Worm (Caenorhabditis elegans): Measurements from ENCODE around the gene Y69A2AR.12.

Y69A2AR.12 gene

DNA sequence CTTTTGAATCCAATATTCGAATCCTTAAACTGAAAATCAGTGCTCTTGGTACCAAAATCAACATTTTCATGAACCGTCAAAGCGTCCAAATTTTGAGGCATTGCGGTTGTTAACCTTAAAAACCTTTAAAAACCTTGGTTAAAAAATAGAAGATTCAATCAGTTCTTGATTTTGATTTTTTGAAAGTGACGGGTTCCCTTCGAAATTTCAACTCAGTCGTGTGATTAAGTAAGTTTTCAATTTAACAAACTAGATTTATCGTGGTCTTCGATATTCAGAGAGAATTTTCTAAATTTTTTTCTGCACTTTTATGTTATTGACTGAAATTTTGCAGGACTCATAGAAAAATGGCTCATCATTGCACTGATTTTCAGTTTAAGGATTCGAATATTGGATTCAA is at the start of gene Y69A2AR.12, which contains the start of gene Y69A2AR.25:
Gene Y69A2AR.12, plus strand, starts transcription at position 348 of the 400 bp plus-strand sequence.
Gene Y69A2AR.25, minus strand, starts transcription at position 101 of the 400 bp plus-strand sequence.
- no peak for TF ChIP-seq R02D3.7 (tag; optimal IDR thresholded peaks at IDR 0.05)
- TF ChIP-seq nhr-25 (tag; optimal IDR thresholded peaks at IDR 0.05; ENCODE audit: borderline replicate concordance, insufficient read depth): no peak
- no peak for TF ChIP-seq unc-130 (GFP tag; optimal IDR thresholded peaks at IDR 0.05)
- TF ChIP-seq ceh-20 (GFP tag; IDR thresholded peaks at IDR 0.05): no peak
- no peak for TF ChIP-seq hlh-11 (tag; optimal IDR thresholded peaks at IDR 0.05)
- TF ChIP-seq nhr-48 (tag; optimal IDR thresholded peaks at IDR 0.05): no peak
- TF ChIP-seq pha-4 (GFP tag; IDR thresholded peaks at IDR 0.05): no peak
- TF ChIP-seq pha-4 (tag; optimal IDR thresholded peaks at IDR 0.05): no peak
- no peak for TF ChIP-seq nhr-10 (tag; optimal IDR thresholded peaks at IDR 0.05)
- no peak for TF ChIP-seq lin-13 (GFP tag; optimal IDR thresholded peaks at IDR 0.05)
- no peak for TF ChIP-seq nhr-42 (GFP tag; IDR thresholded peaks at IDR 0.05)
- TF ChIP-seq mdt-29 (GFP tag; IDR thresholded peaks at IDR 0.05): no peak
- TF ChIP-seq egl-43 (GFP tag; IDR thresholded peaks at IDR 0.05): no peak
- TF ChIP-seq duxl-1 (tag; optimal IDR thresholded peaks at IDR 0.05; ENCODE audit: poor library complexity): no peak
- TF ChIP-seq T20F7.1 (GFP tag; optimal IDR thresholded peaks at IDR 0.05): no peak
- TF ChIP-seq hlh-30 (tag; optimal IDR thresholded peaks at IDR 0.05; ENCODE audit: insufficient read depth): no peak
- TF ChIP-seq zip-11 (GFP tag; IDR thresholded peaks at IDR 0.05): no peak

DNA sequence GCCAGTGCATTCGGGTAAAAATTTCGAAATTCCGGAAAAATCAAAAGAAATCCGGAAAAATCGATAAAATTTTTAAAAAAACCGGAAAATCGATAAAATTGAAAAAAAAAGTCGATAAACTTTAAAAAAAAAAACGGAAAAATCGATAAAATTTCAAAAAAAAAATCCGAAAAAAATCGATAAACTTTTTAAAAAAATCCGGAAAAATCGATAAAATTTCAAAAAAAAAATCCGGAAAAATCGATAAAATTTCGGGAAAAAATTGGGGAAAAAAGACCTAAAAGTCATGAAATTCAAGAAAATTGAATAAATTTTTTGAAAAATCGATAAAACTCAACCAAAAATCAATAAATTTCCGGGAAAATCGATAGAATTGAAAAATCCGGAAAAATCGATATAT is 41.6 kb upstream of the Y69A2AR.12 start:
- TF ChIP-seq ama-1 (optimal IDR thresholded peaks at IDR 0.05) (no peak), ceh-28 (tag; optimal IDR thresholded peaks at IDR 0.05) (peak; percentile 66)

DNA sequence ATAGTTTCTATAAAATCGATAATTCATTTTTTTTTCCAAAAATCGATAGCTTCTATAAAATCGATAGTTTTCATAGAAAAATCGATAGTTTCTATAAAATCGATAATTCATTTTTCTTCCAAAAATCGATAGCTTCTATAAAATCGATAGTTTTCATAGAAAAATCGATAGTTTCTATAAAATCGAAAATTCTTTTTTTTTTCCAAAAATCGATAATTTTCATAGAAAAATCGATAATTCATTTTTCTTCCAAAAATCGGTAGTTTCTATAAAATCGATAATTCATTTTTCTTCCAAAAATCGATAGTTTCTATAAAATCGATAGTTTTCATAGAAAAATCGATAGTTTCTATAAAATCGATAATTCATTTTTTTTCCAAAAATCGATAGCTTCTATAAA is 39.7 kb upstream of the Y69A2AR.12 start:
- peak; percentile 15 for TF ChIP-seq ceh-28 (tag; optimal IDR thresholded peaks at IDR 0.05)

DNA sequence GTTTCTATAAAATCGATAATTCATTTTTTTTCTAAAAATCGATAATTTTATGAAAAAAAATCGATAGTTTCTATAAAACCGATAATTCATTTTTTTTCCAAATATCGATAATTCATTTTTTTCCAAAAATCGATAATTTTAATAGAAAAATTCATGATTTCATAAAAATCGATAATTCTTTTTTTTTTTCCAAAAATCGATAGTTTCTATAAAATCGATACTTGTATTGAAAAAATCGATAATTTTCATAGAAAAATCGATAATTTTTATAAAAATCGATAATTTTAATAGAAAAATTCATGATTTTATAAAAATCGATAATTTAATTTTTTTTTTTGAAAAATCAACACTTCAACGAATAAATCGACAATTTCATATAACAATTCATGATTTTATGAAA is 39.1 kb upstream of the Y69A2AR.12 start:
- peak; percentile 79 for TF ChIP-seq ceh-28 (tag; optimal IDR thresholded peaks at IDR 0.05)
- TF ChIP-seq daf-19 (GFP tag; conservative IDR thresholded peaks at IDR 0.05): no peak

DNA sequence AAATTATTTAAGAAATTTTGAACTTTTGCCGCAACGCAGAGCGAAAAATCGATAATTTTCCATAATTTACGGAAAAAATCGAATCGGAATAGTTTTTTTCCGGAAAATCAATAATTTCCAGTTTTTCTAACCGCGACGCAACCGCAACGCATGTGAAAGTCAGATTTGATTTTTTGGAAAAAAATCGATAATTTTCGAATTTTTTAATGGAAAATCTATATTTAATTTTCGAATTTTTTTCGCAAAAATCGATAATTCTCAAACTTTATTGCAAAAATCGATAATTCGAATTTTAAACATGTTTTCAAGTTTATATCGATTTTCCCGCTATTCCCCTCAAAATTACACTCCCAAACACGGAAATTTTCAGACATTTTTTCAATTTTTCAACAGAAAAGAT is 38.1 kb upstream of the Y69A2AR.12 start:
- TF ChIP-seq hif-1 (tag; optimal IDR thresholded peaks at IDR 0.05): no peak
- no peak for TF ChIP-seq lin-29 (GFP tag; IDR thresholded peaks at IDR 0.05)
- TF ChIP-seq nhr-41 (GFP tag; IDR thresholded peaks at IDR 0.05): no peak
- TF ChIP-seq nhr-237 (tag; optimal IDR thresholded peaks at IDR 0.05): no peak
- peak; percentile 77 for TF ChIP-seq ceh-28 (tag; optimal IDR thresholded peaks at IDR 0.05)
- TF ChIP-seq aha-1 (tag): no peak
- TF ChIP-seq T20F7.1 (GFP tag; optimal IDR thresholded peaks at IDR 0.05): no peak

DNA sequence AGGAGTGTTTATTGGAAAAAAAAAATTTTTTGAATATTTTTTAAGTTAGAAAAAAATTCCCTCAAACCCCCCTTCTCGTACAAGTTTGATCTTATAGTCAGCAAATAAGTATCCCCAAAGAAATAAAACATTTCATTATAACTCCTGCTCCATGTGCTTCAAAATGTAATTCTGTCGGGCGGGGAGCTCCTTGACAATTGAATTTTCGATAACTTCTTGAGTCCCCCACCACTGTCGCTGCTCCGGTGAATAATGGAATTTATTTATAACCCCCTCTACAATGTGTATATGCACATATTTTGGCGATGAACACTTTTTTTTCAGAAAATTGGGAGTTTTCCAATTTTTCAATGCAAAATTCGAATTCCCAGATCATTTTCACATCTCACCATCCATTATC is 30.7 kb upstream of the Y69A2AR.12 start:
- TF ChIP-seq nhr-10 (tag; optimal IDR thresholded peaks at IDR 0.05): no peak
- no peak for TF ChIP-seq spr-3 (GFP tag; optimal IDR thresholded peaks at IDR 0.05)
- no peak for TF ChIP-seq lin-15B (tag; optimal IDR thresholded peaks at IDR 0.05)
- no peak for TF ChIP-seq T20F7.1 (GFP tag; optimal IDR thresholded peaks at IDR 0.05)
- peak; percentile 13 for TF ChIP-seq ces-1 (GFP tag; optimal IDR thresholded peaks at IDR 0.05)
- no peak for TF ChIP-seq lin-13 (GFP tag; optimal IDR thresholded peaks at IDR 0.05)

DNA sequence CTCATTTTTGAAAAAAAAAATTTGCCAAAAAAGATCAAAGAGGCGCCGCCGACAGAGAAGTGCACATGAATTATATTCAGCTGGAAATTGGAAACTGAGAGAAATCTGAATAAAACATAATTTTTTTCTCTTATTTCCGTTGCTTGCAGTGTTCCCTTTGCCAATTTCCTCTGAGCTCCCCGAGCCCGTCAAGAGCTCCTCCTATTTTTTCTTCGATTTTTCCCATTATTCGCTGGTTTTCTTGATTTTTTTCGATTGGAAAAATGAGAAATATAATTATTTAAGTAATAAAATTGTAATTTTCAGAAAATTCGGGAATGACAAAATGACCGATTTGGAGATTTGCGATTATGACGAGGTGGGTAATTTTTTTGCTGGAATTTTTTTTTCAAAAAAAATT is 26.4 kb upstream of the Y69A2AR.12 start, which contains the start of gene sprr-3:
Gene sprr-3, plus strand, starts transcription at position 301 of the 400 bp plus-strand sequence.
- no peak for TF ChIP-seq mdl-1 (tag; optimal IDR thresholded peaks at IDR 0.05)
- no peak for TF ChIP-seq ZK546.5 (tag; optimal IDR thresholded peaks at IDR 0.05)
- TF ChIP-seq ceh-44 (GFP tag; IDR thresholded peaks at IDR 0.05): no peak
- TF ChIP-seq Y5F2A.4 (GFP tag; optimal IDR thresholded peaks at IDR 0.05): no peak
- no peak for TF ChIP-seq lin-38 (GFP tag; IDR thresholded peaks at IDR 0.05)

Measured in whole organism, L4 larva.